Fruit fly (Drosophila melanogaster) whole organism, pupa: Measurements from ENCODE around the gene CG11368.

Experiments
- CG10348 ChIP-seq: fragments of 200-800 bp; sonication (Bioruptor generic); IDR thresholded peaks from 2 replicates; pipeline ENCODE4 v1.3.6; 2022; ENCODE audit warnings: missing biosample characterization, missing genetic modification characterization
- CG12605 ChIP-seq: fragments of 200-800 bp; sonication (Bioruptor generic); IDR thresholded peaks from 2 replicates; pipeline ENCODE4 v1.3.6; 2022; ENCODE audit warnings: missing biosample characterization, missing genetic modification characterization
- CG13204 ChIP-seq: fragments of 200-800 bp; sonication (Bioruptor generic); optimal IDR thresholded peaks from 2 replicates; lab custom pipeline; 2018; ENCODE audit warnings: missing biosample characterization, mild to moderate bottlenecking, missing genetic modification characterization, moderate library complexity
- CG14655 ChIP-seq: fragments of 200-800 bp; sonication (Bioruptor generic); optimal IDR thresholded peaks from 3 replicates; lab custom pipeline; 2017; ENCODE audit warnings: mild to moderate bottlenecking, missing biosample characterization, missing genetic modification reagents, missing genetic modification characterization
- CG15710 ChIP-seq: fragments of 200-800 bp; sonication (Bioruptor generic); optimal IDR thresholded peaks from 2 replicates; lab custom pipeline; 2018; ENCODE audit warnings: missing biosample characterization, mild to moderate bottlenecking, missing genetic modification characterization, moderate library complexity
- CG17806 ChIP-seq: fragments of 200-800 bp; sonication (Bioruptor generic); optimal IDR thresholded peaks from 2 replicates; lab custom pipeline; 2018; ENCODE audit warnings: missing biosample characterization, mild to moderate bottlenecking, missing genetic modification characterization, moderate library complexity
- CG32121 ChIP-seq: fragments of 200-800 bp; sonication (Bioruptor generic); IDR thresholded peaks from 2 replicates; pipeline ENCODE4 v1.3.6; 2022; ENCODE audit warnings: missing biosample characterization, missing genetic modification characterization
- CG34367 ChIP-seq: fragments of 200-800 bp; sonication (Bioruptor generic); optimal IDR thresholded peaks from 2 replicates; lab custom pipeline; 2018; ENCODE audit warnings: missing biosample characterization, mild to moderate bottlenecking, missing genetic modification characterization
- CG4496 ChIP-seq: fragments of 200-800 bp; sonication (Bioruptor generic); IDR thresholded peaks from 3 replicates; pipeline ENCODE4 v1.3.6; 2022; ENCODE audit warnings: missing biosample characterization, missing genetic modification characterization
- CG8159 ChIP-seq: fragments of 200-800 bp; sonication (Bioruptor generic); optimal IDR thresholded peaks from 3 replicates; lab custom pipeline; 2018; ENCODE audit warnings: missing biosample characterization, mild to moderate bottlenecking, missing genetic modification characterization, moderate library complexity
- CG8301 ChIP-seq: fragments of 200-800 bp; sonication (Bioruptor generic); optimal IDR thresholded peaks from 2 replicates; lab custom pipeline; 2018; ENCODE audit warnings: missing biosample characterization, mild to moderate bottlenecking, missing genetic modification characterization
- CG9948 ChIP-seq: fragments of 200-800 bp; sonication (Bioruptor generic); optimal IDR thresholded peaks from 2 replicates; lab custom pipeline; 2018; ENCODE audit warnings: missing biosample characterization, mild to moderate bottlenecking, missing genetic modification characterization, moderate library complexity
- D1 ChIP-seq: fragments of 200-800 bp; sonication (Bioruptor generic); optimal IDR thresholded peaks from 2 replicates; lab custom pipeline; 2018; ENCODE audit warnings: missing biosample characterization, mild to moderate bottlenecking, missing genetic modification characterization, moderate library complexity
- EcR ChIP-seq: fragments of 200-800 bp; sonication (Bioruptor generic); optimal IDR thresholded peaks from 3 replicates; lab custom pipeline; 2019; ENCODE audit warnings: missing biosample characterization, missing genetic modification characterization, mild to moderate bottlenecking, moderate library complexity, missing genetic modification reagents
- Ets98B ChIP-seq: fragments of 200-800 bp; sonication (Bioruptor generic); IDR thresholded peaks from 2 replicates; pipeline ENCODE4 v1.3.6; 2022; ENCODE audit warnings: missing biosample characterization, missing genetic modification characterization
- Pif1A ChIP-seq: fragments of 200-800 bp; sonication (Bioruptor generic); optimal IDR thresholded peaks from 3 replicates; lab custom pipeline; 2016; ENCODE audit warnings: missing biosample characterization, missing genetic modification characterization
- Pif1B ChIP-seq: fragments of 200-800 bp; sonication (Bioruptor generic); optimal IDR thresholded peaks from 3 replicates; lab custom pipeline; 2016; ENCODE audit warnings: missing biosample characterization, missing genetic modification characterization
- Snoo ChIP-seq: fragments of 200-800 bp; sonication (Bioruptor generic); optimal IDR thresholded peaks from 3 replicates; lab custom pipeline; 2017; ENCODE audit warnings: missing biosample characterization, mild to moderate bottlenecking, missing genetic modification characterization, inconsistent platforms
- fd96Ca ChIP-seq: fragments of 200-800 bp; sonication (Bioruptor generic); IDR thresholded peaks from 3 replicates; pipeline ENCODE4 v1.3.6; 2022; ENCODE audit warnings: missing biosample characterization, missing genetic modification characterization
- gl ChIP-seq: fragments of 200-800 bp; sonication (Bioruptor generic); optimal IDR thresholded peaks from 2 replicates; lab custom pipeline; 2018; ENCODE audit warnings: missing biosample characterization, mild to moderate bottlenecking, missing genetic modification characterization
- rn ChIP-seq: fragments of 200-800 bp; sonication (Bioruptor generic); IDR thresholded peaks from 2 replicates; pipeline ENCODE4 v1.3.6; 2022; ENCODE audit warnings: missing biosample characterization, missing genetic modification characterization

Gene CG11368

dm6 chrX:7432393-7432792, 19.6 kb upstream of the CG11368 start:
- TF ChIP-seq CG34367 (tag; lab: Kevin White, UChicago) (no peak), CG8301 (tag; lab: Kevin White, UChicago) (no peak), CG8159 (tag; lab: Kevin White, UChicago) (no peak), Pif1B (no peak), gl (tag; lab: Kevin White, UChicago) (no peak), CG32121 (GFP tag; lab: Robert Waterston, UW) (no peak), Pif1A (GFP tag; lab: Kevin White, UChicago) (no peak), EcR (GFP tag; lab: Kevin White, UChicago) (no peak), Snoo (tag; lab: Kevin White, UChicago) (no peak), CG9948 (tag; lab: Kevin White, UChicago) (no peak), CG12605 (GFP tag; lab: Robert Waterston, UW) (no peak), CG15710 (no peak), Ets98B (GFP tag; lab: Robert Waterston, UW) (no peak), rn (GFP tag; lab: Robert Waterston, UW) (no peak), CG13204 (GFP tag; lab: Kevin White, UChicago) (no peak), fd96Ca (GFP tag; lab: Robert Waterston, UW) (no peak), CG14655 (GFP tag; lab: Kevin White, UChicago) (no peak)

- TF ChIP-seq D1 (no peak), CG9948 (tag; lab: Kevin White, UChicago) (no peak), EcR (GFP tag; lab: Kevin White, UChicago) (no peak), Pif1B (no peak), Ets98B (GFP tag; lab: Robert Waterston, UW) (no peak), Snoo (tag; lab: Kevin White, UChicago) (no peak), CG14655 (GFP tag; lab: Kevin White, UChicago) (no peak), gl (tag; lab: Kevin White, UChicago) (no peak), CG34367 (tag; lab: Kevin White, UChicago) (no peak), CG10348 (GFP tag; lab: Robert Waterston, UW) (no peak), CG8159 (tag; lab: Kevin White, UChicago) (no peak), CG4496 (no peak), CG15710 (no peak), rn (GFP tag; lab: Robert Waterston, UW) (no peak), Pif1A (GFP tag; lab: Kevin White, UChicago) (no peak), CG17806 (tag; lab: Kevin White, UChicago) (no peak), CG13204 (GFP tag; lab: Kevin White, UChicago) (no peak), fd96Ca (GFP tag; lab: Robert Waterston, UW) (no peak)
These were observed 7.0 kb upstream of the CG11368 start for dm6 chrX:7445023-7445422.

- TF ChIP-seq CG8159 (tag; lab: Kevin White, UChicago), result no peak
- TF ChIP-seq CG10348 (GFP tag; lab: Robert Waterston, UW), result no peak
- no peak for TF ChIP-seq CG4496
- TF ChIP-seq CG13204 (GFP tag; lab: Kevin White, UChicago), result no peak
- no peak for TF ChIP-seq CG9948 (tag; lab: Kevin White, UChicago)
- no peak for TF ChIP-seq CG32121 (GFP tag; lab: Robert Waterston, UW)
- TF ChIP-seq EcR (GFP tag; lab: Kevin White, UChicago), result no peak
- no peak for TF ChIP-seq gl (tag; lab: Kevin White, UChicago)
- TF ChIP-seq CG12605 (GFP tag; lab: Robert Waterston, UW), result no peak
These were observed 1.2 kb downstream of the CG11368 start, which contains the start of gene CG43198 for dm6 chrX:7453236-7453635. CG43198 (minus strand) TSS chrX:7453336.

- TF ChIP-seq Pif1B (no peak), Snoo (tag; lab: Kevin White, UChicago) (no peak), D1 (no peak), CG17806 (tag; lab: Kevin White, UChicago) (no peak), CG32121 (GFP tag; lab: Robert Waterston, UW) (no peak), CG34367 (tag; lab: Kevin White, UChicago) (no peak)
These were observed 10.1 kb downstream of the CG11368 start for dm6 chrX:7462089-7462488.

- TF ChIP-seq EcR (GFP tag; lab: Kevin White, UChicago) (no peak), CG13204 (GFP tag; lab: Kevin White, UChicago) (no peak), CG15710 (no peak)
These were observed 14.3 kb downstream of the CG11368 start for dm6 chrX:7466328-7466727.

dm6 chrX:7475204-7475759, 23.3 kb downstream of the CG11368 start:
- no peak for TF ChIP-seq CG12605 (GFP tag; lab: Robert Waterston, UW)
- no peak for TF ChIP-seq Pif1A (GFP tag; lab: Kevin White, UChicago)
- TF ChIP-seq Pif1B, result no peak
- no peak for TF ChIP-seq D1
- TF ChIP-seq CG10348 (GFP tag; lab: Robert Waterston, UW), result no peak
- TF ChIP-seq CG8159 (tag; lab: Kevin White, UChicago), result no peak
- TF ChIP-seq EcR (GFP tag; lab: Kevin White, UChicago), result no peak
- TF ChIP-seq CG15710, result no peak
- no peak for TF ChIP-seq gl (tag; lab: Kevin White, UChicago)
- no peak for TF ChIP-seq CG14655 (GFP tag; lab: Kevin White, UChicago)
- no peak for TF ChIP-seq CG17806 (tag; lab: Kevin White, UChicago)
- TF ChIP-seq Snoo (tag; lab: Kevin White, UChicago), result no peak
- TF ChIP-seq CG4496, result no peak
- TF ChIP-seq CG13204 (GFP tag; lab: Kevin White, UChicago), result no peak
- TF ChIP-seq, all 21 proteins: peak for 0
